Fruit fly (Drosophila melanogaster): ENCODE measurements around the gene Fbp2.
A peak's percentile ranks its signal among the peaks of the same experiment; 100 is the strongest.

Gene Fbp2

dm6 chr2L:9424193-9424592 lies 2.4 kb upstream of the Fbp2 start:
- TF ChIP-seq pad (GFP tag; optimal IDR thresholded peaks at IDR 0.05), result no peak
- no peak for TF ChIP-seq kay (GFP tag; ENCODE audit: borderline replicate concordance)
- TF ChIP-seq ovo (GFP tag; optimal IDR thresholded peaks at IDR 0.05), result no peak
- TF ChIP-seq CG1620 (GFP tag; optimal IDR thresholded peaks at IDR 0.05), result no peak
- no peak for TF ChIP-seq bab1 (GFP tag; optimal IDR thresholded peaks at IDR 0.05)

dm6 chr2L:9427570-9427969 lies 986 bp downstream of the Fbp2 start, which contains the start of gene CG42847:
CG42847 (plus strand) TSS chr2L:9427870.
- no peak for TF ChIP-seq cnc (optimal IDR thresholded peaks at IDR 0.05)
- TF ChIP-seq CG5204 (GFP tag; optimal IDR thresholded peaks at IDR 0.05), result no peak
- no peak for TF ChIP-seq toe (GFP tag; optimal IDR thresholded peaks at IDR 0.05)
- no peak for TF ChIP-seq kay (GFP tag; ENCODE audit: borderline replicate concordance)
- TF ChIP-seq Clk (GFP tag; optimal IDR thresholded peaks at IDR 0.05), result no peak
- TF ChIP-seq bab1 (GFP tag; optimal IDR thresholded peaks at IDR 0.05), result no peak
- no peak for TF ChIP-seq CG33017 (tag; optimal IDR thresholded peaks at IDR 0.05)
- no peak for TF ChIP-seq CG11617 (GFP tag; optimal IDR thresholded peaks at IDR 0.05)
- TF ChIP-seq CG14711 (tag; optimal IDR thresholded peaks at IDR 0.05), result no peak
- TF ChIP-seq Crg-1 (GFP tag; optimal IDR thresholded peaks at IDR 0.05), result no peak
- TF ChIP-seq Mnt (GFP tag; optimal IDR thresholded peaks at IDR 0.05), result no peak
- no peak for TF ChIP-seq ovo (GFP tag; optimal IDR thresholded peaks at IDR 0.05)
- TF ChIP-seq CG7101 (tag; optimal IDR thresholded peaks at IDR 0.05), result no peak
- TF ChIP-seq CG7045 (GFP tag; optimal IDR thresholded peaks at IDR 0.05), result no peak
- no peak for TF ChIP-seq CG12768 (GFP tag; optimal IDR thresholded peaks at IDR 0.05)
- no peak for TF ChIP-seq pad (GFP tag; optimal IDR thresholded peaks at IDR 0.05)
- no peak for TF ChIP-seq Hr96 (GFP tag; optimal IDR thresholded peaks at IDR 0.05)
- no peak for TF ChIP-seq tj (GFP tag; optimal IDR thresholded peaks at IDR 0.05)
- no peak for TF ChIP-seq cic (GFP tag; optimal IDR thresholded peaks at IDR 0.05)

DNA sequence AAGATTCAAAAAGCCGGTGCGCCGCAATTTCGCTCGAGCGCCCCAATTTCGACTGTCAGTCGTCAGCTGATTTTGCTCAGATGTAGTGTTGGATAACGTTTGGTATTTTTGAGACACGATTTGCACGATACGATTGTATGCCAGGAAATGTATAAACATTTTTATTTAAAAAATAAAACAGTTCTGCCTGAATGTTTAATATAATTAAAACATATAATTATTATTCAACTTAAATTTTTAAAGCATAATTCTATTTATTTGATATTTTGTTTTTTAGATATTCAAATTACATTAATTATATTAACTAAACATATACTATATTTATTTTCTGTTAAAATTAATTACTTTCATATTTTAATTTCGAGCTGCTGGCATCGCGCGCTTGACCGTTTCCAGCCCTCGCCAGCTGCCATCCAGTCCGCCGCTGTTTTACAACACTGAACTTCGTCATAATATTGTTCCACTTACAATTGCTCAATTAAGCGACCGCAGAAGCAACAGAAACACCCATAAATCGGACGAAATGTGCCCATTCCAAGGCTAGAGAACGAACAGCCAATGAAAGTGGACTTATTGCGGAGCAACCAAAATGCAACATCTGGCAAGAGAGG lies 4.5 kb downstream of the Fbp2 start, which contains the start of the genes FucTB and scat:
TSS of gene FucTB (minus strand) at position 61 of the 611 bp plus-strand sequence.
TSS of gene scat (plus strand) at position 414 of the 611 bp plus-strand sequence.
- TF ChIP-seq CG14711 (tag; optimal IDR thresholded peaks at IDR 0.05) (peak; percentile 86), Clk (GFP tag; optimal IDR thresholded peaks at IDR 0.05) (peak; percentile 81), tj (GFP tag; optimal IDR thresholded peaks at IDR 0.05) (peak; percentile 74), cic (GFP tag; optimal IDR thresholded peaks at IDR 0.05) (peak; percentile 21), CG5204 (GFP tag; optimal IDR thresholded peaks at IDR 0.05) (peak; percentile 61), CG7045 (GFP tag; optimal IDR thresholded peaks at IDR 0.05) (peak; percentile 92), kay (GFP tag; ENCODE audit: borderline replicate concordance) (peak; percentile 65), cnc (optimal IDR thresholded peaks at IDR 0.05) (no peak), pad (GFP tag; optimal IDR thresholded peaks at IDR 0.05) (peak; percentile 82), CG33017 (tag; optimal IDR thresholded peaks at IDR 0.05) (peak; percentile 86), Mnt (GFP tag; optimal IDR thresholded peaks at IDR 0.05) (peak; percentile 62), CG11617 (GFP tag; optimal IDR thresholded peaks at IDR 0.05) (peak; percentile 89), bab1 (GFP tag; optimal IDR thresholded peaks at IDR 0.05) (peak; percentile 87), CG1620 (GFP tag; optimal IDR thresholded peaks at IDR 0.05) (peak; percentile 72), CG7101 (tag; optimal IDR thresholded peaks at IDR 0.05) (peak; percentile 91), Hr96 (GFP tag; optimal IDR thresholded peaks at IDR 0.05) (peak; percentile 59), CG12768 (GFP tag; optimal IDR thresholded peaks at IDR 0.05) (peak; percentile 88), ovo (GFP tag; optimal IDR thresholded peaks at IDR 0.05) (peak; percentile 94), toe (GFP tag; optimal IDR thresholded peaks at IDR 0.05) (peak; percentile 70), Crg-1 (GFP tag; optimal IDR thresholded peaks at IDR 0.05) (peak; percentile 82)

DNA sequence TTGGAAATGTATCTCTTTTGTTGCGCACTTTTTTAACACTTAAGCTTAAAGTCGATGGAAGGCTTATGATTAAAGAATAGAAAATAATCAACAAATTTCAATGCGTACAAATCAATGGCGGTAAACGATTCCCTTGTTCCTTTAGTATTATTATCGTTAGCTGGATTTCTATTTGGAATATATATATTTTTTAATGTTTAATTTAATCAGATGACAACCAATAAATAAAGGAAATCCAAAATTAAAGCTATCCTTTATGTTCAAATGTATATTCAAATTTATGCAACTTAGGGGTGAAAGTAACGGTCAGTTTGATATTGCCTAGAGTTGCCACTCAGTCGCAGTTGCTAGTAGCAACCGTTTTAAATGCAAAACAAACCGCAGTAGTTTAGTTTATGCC lies 8.5 kb downstream of the Fbp2 start, which contains the start of gene CG3769:
TSS of gene CG3769 (plus strand) at position 301 of the 400 bp plus-strand sequence.
- TF ChIP-seq kay (GFP tag; ENCODE audit: borderline replicate concordance), result peak; percentile 15
- no peak for TF ChIP-seq CG5204 (GFP tag; optimal IDR thresholded peaks at IDR 0.05)

DNA sequence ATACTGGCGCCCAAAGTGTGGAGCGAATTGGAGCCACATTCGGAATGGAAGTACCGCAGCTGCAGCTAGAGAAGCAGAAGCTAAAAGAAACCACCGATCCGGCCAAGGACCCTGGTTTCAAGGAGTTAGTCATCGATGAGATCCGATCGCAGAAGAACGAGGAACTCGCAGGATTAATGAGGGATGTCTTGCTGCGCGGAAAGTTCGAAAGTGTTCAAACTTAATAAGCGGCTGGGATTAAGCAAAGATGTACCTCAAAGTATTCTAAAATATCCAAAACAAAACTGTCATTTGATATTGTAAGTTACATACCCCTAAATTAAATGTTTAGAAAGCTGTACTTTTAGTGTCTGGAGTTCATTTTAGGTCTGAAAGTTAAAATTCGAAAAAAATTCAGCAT lies 9.9 kb downstream of the Fbp2 start, which contains the start of gene RpS28-like:
TSS of gene RpS28-like (plus strand) at position 301 of the 400 bp plus-strand sequence.
- TF ChIP-seq CG5204 (GFP tag; optimal IDR thresholded peaks at IDR 0.05), result no peak
- TF ChIP-seq CG7101 (tag; optimal IDR thresholded peaks at IDR 0.05), result no peak
- no peak for TF ChIP-seq Mnt (GFP tag; optimal IDR thresholded peaks at IDR 0.05)
- TF ChIP-seq toe (GFP tag; optimal IDR thresholded peaks at IDR 0.05), result no peak
- no peak for TF ChIP-seq tj (GFP tag; optimal IDR thresholded peaks at IDR 0.05)
- no peak for TF ChIP-seq Crg-1 (GFP tag; optimal IDR thresholded peaks at IDR 0.05)

- TF ChIP-seq CG14711 (tag; optimal IDR thresholded peaks at IDR 0.05) (no peak), kay (GFP tag; ENCODE audit: borderline replicate concordance) (no peak), Crg-1 (GFP tag; optimal IDR thresholded peaks at IDR 0.05) (no peak), Mnt (GFP tag; optimal IDR thresholded peaks at IDR 0.05) (peak; percentile 30), ovo (GFP tag; optimal IDR thresholded peaks at IDR 0.05) (peak; percentile 96), CG1620 (GFP tag; optimal IDR thresholded peaks at IDR 0.05) (no peak), CG5204 (GFP tag; optimal IDR thresholded peaks at IDR 0.05) (no peak), CG7101 (tag; optimal IDR thresholded peaks at IDR 0.05) (no peak), bab1 (GFP tag; optimal IDR thresholded peaks at IDR 0.05) (peak; percentile 45), pad (GFP tag; optimal IDR thresholded peaks at IDR 0.05) (peak; percentile 79), toe (GFP tag; optimal IDR thresholded peaks at IDR 0.05) (no peak), Hr96 (GFP tag; optimal IDR thresholded peaks at IDR 0.05) (no peak), Clk (GFP tag; optimal IDR thresholded peaks at IDR 0.05) (no peak), cic (GFP tag; optimal IDR thresholded peaks at IDR 0.05) (no peak), CG7045 (GFP tag; optimal IDR thresholded peaks at IDR 0.05) (no peak), CG33017 (tag; optimal IDR thresholded peaks at IDR 0.05) (no peak), cnc (optimal IDR thresholded peaks at IDR 0.05) (no peak), CG11617 (GFP tag; optimal IDR thresholded peaks at IDR 0.05) (no peak), tj (GFP tag; optimal IDR thresholded peaks at IDR 0.05) (no peak), CG12768 (GFP tag; optimal IDR thresholded peaks at IDR 0.05) (no peak)
These were observed 10.7 kb downstream of the Fbp2 start, which contains the start of gene numb for dm6 chr2L:9437216-9437715. numb (plus strand) TSS chr2L:9437469.
